Fruit fly (Drosophila melanogaster) whole organism, embryonic: ENCODE results near the gene nbs.

ENCODE experiments used
- BtbVII ChIP-seq: fragments of 200-800 bp; sonication (Bioruptor generic); optimal IDR thresholded peaks from 3 replicates; lab custom pipeline; 2017; ENCODE audit warnings: missing biosample characterization, mild to moderate bottlenecking, missing genetic modification characterization
- CG10267 ChIP-seq: fragments of 200-800 bp; sonication (Bioruptor generic); optimal IDR thresholded peaks from 2 replicates; lab custom pipeline; 2018; ENCODE audit warnings: missing biosample characterization, mild to moderate bottlenecking, missing genetic modification characterization, moderate library complexity
- CG12299 ChIP-seq: fragments of 200-800 bp; sonication (Bioruptor generic); optimal IDR thresholded peaks from 2 replicates; lab custom pipeline; 2018; ENCODE audit warnings: missing biosample characterization, mild to moderate bottlenecking, missing genetic modification characterization
- CG14441 ChIP-seq: fragments of 200-800 bp; sonication (Bioruptor generic); IDR thresholded peaks from 2 replicates; pipeline ENCODE4 v1.3.6; 2022; ENCODE audit warnings: missing biosample characterization, missing genetic modification characterization
- CG15269 ChIP-seq: fragments of 200-800 bp; sonication (Bioruptor generic); optimal IDR thresholded peaks from 2 replicates; lab custom pipeline; 2018; ENCODE audit warnings: missing biosample characterization, mild to moderate bottlenecking, missing genetic modification characterization, moderate library complexity
- CG17186 ChIP-seq: fragments of 200-800 bp; sonication (Bioruptor generic); optimal IDR thresholded peaks from 3 replicates; lab custom pipeline; 2017; ENCODE audit warnings: missing biosample characterization, missing genetic modification reagents, missing genetic modification characterization
- CG30431 ChIP-seq: fragments of 200-800 bp; sonication (Bioruptor generic); optimal IDR thresholded peaks from 2 replicates; lab custom pipeline; 2017; ENCODE audit warnings: missing biosample characterization, missing genetic modification characterization
- CG33213 ChIP-seq: fragments of 200-800 bp; sonication (Bioruptor generic); optimal IDR thresholded peaks from 3 replicates; lab custom pipeline; 2016; ENCODE audit warnings: missing biosample characterization, missing genetic modification characterization
- CG34376 ChIP-seq: fragments of 200-800 bp; sonication (Bioruptor generic); optimal IDR thresholded peaks from 2 replicates; lab custom pipeline; 2018; ENCODE audit warnings: missing biosample characterization, mild to moderate bottlenecking, missing genetic modification characterization
- CG4854 ChIP-seq: fragments of 200-800 bp; sonication (Bioruptor generic); optimal IDR thresholded peaks from 2 replicates; lab custom pipeline; 2016; ENCODE audit warnings: missing biosample characterization, missing genetic modification characterization, inconsistent platforms
- CG6765 ChIP-seq: fragments of 200-800 bp; sonication (Bioruptor generic); optimal IDR thresholded peaks from 3 replicates; lab custom pipeline; 2017; ENCODE audit warnings: missing biosample characterization, mild to moderate bottlenecking, missing genetic modification characterization
- CG6854 ChIP-seq: fragments of 200-800 bp; sonication (Bioruptor generic); optimal IDR thresholded peaks from 3 replicates; lab custom pipeline; 2017; ENCODE audit warnings: missing biosample characterization, mild to moderate bottlenecking, missing genetic modification characterization
- CG7372 ChIP-seq: fragments of 200-800 bp; sonication (Bioruptor generic); IDR thresholded peaks from 2 replicates; pipeline ENCODE4 v1.3.6; 2022; ENCODE audit warnings: missing biosample characterization, missing genetic modification characterization
- CG9727 ChIP-seq: fragments of 200-800 bp; sonication (Bioruptor generic); optimal IDR thresholded peaks from 3 replicates; lab custom pipeline; 2017; ENCODE audit warnings: missing biosample characterization, mild to moderate bottlenecking, missing genetic modification characterization
- Dll ChIP-seq: fragments of 200-800 bp; sonication (Bioruptor generic); IDR thresholded peaks from 4 replicates; pipeline ENCODE4 v1.3.6; 2022; ENCODE audit warnings: missing biosample characterization, missing genetic modification characterization; ENCODE audit not compliant: partially characterized antibody
- E2f2 ChIP-seq: fragments of 200-800 bp; sonication (Bioruptor generic); IDR thresholded peaks from 2 replicates; pipeline ENCODE4 v1.3.6; 2022; ENCODE audit warnings: missing biosample characterization, missing genetic modification characterization
- HLH54F ChIP-seq: fragments of 200-800 bp; sonication (Bioruptor generic); optimal IDR thresholded peaks from 3 replicates; lab custom pipeline; 2016; ENCODE audit warnings: missing biosample characterization, missing genetic modification characterization
- Hr78 ChIP-seq, 2 experiments: fragments of 200-800 bp in 1 of 2; fragments of >200 bp in 1 of 2; sonication (Bioruptor generic) in 1 of 2; optimal IDR thresholded peaks; 2 replicates each; lab custom pipeline; 2017 to 2019; ENCODE audit warnings: missing biosample characterization in 2 of 2, missing genetic modification characterization in 2 of 2, mild to moderate bottlenecking in 1 of 2, moderate library complexity in 1 of 2
- Hsf ChIP-seq: fragments of 200-800 bp; sonication (Bioruptor generic); optimal IDR thresholded peaks from 3 replicates; lab custom pipeline; 2016; ENCODE audit warnings: missing biosample characterization, missing genetic modification characterization
- Kr ChIP-seq: fragments of 200-800 bp; sonication (Bioruptor generic); optimal IDR thresholded peaks from 2 replicates; lab custom pipeline; 2017; ENCODE audit warnings: missing biosample characterization, mild to moderate bottlenecking, missing genetic modification characterization
- Med ChIP-seq: fragments of 200-800 bp; sonication (Bioruptor generic); peaks from one replicate; lab custom pipeline; 2016; ENCODE audit warnings: missing biosample characterization, missing genetic modification characterization, mild to moderate bottlenecking, inconsistent platforms, moderate library complexity
- Oli ChIP-seq: fragments of 200-800 bp; sonication (Bioruptor generic); optimal IDR thresholded peaks from 2 replicates; lab custom pipeline; 2018; ENCODE audit warnings: missing biosample characterization, mild to moderate bottlenecking, missing genetic modification characterization, moderate library complexity
- PHDP ChIP-seq: fragments of 200-800 bp; sonication (Bioruptor generic); optimal IDR thresholded peaks from 3 replicates; lab custom pipeline; 2018; ENCODE audit warnings: missing biosample characterization, mild to moderate bottlenecking, missing genetic modification characterization, moderate library complexity
- Pdp1 ChIP-seq, 2 experiments: fragments of 200-800 bp; sonication (Bioruptor generic); optimal IDR thresholded peaks; 3 replicates each; lab custom pipeline; 2016; ENCODE audit warnings: missing biosample characterization in 2 of 2, missing genetic modification characterization in 2 of 2, mild to moderate bottlenecking in 1 of 2, moderate library complexity in 1 of 2
- Scr ChIP-seq: fragments of 200-800 bp; sonication (Bioruptor generic); IDR thresholded peaks from 2 replicates; pipeline ENCODE4 v1.3.6; 2022; ENCODE audit warnings: missing biosample characterization, missing genetic modification characterization; ENCODE audit not compliant: partially characterized antibody
- Sry-β ChIP-seq: fragments of 200-800 bp; sonication (Bioruptor generic); optimal IDR thresholded peaks from 2 replicates; lab custom pipeline; 2018; ENCODE audit warnings: missing biosample characterization, mild to moderate bottlenecking, missing genetic modification characterization, moderate library complexity
- Xbp1 ChIP-seq: fragments of 200-800 bp; sonication (Bioruptor generic); optimal IDR thresholded peaks from 3 replicates; lab custom pipeline; 2016; ENCODE audit warnings: missing biosample characterization, mild to moderate bottlenecking, missing genetic modification characterization
- ara ChIP-seq: fragments of 200-800 bp; sonication (Bioruptor generic); IDR thresholded peaks from 2 replicates; pipeline ENCODE4 v1.3.6; 2022; ENCODE audit warnings: missing biosample characterization, missing genetic modification characterization
- cwo ChIP-seq: fragments of 200-800 bp; sonication (Bioruptor generic); optimal IDR thresholded peaks from 3 replicates; lab custom pipeline; 2017; ENCODE audit warnings: missing biosample characterization, missing genetic modification characterization, mild to moderate bottlenecking, moderate library complexity, missing genetic modification reagents
- dati ChIP-seq: fragments of 200-800 bp; sonication (Bioruptor generic); IDR thresholded peaks from 2 replicates; pipeline ENCODE4 v1.3.6; 2022; ENCODE audit warnings: missing biosample characterization, missing genetic modification characterization
- dm ChIP-seq: fragments of 200-800 bp; sonication (Bioruptor generic); optimal IDR thresholded peaks from 3 replicates; lab custom pipeline; 2016; ENCODE audit warnings: missing biosample characterization, missing genetic modification characterization
- exex ChIP-seq: fragments of 200-800 bp; sonication (Bioruptor generic); optimal IDR thresholded peaks from 4 replicates; lab custom pipeline; 2018; ENCODE audit warnings: missing biosample characterization, mild to moderate bottlenecking, missing genetic modification characterization, moderate library complexity
- fd3F ChIP-seq: fragments of 200-800 bp; sonication (Bioruptor generic); optimal IDR thresholded peaks from 2 replicates; lab custom pipeline; 2018; ENCODE audit warnings: missing biosample characterization, mild to moderate bottlenecking, missing genetic modification characterization, moderate library complexity
- grn ChIP-seq: fragments of 200-800 bp; sonication (Bioruptor generic); optimal IDR thresholded peaks from 3 replicates; lab custom pipeline; 2017; ENCODE audit warnings: missing biosample characterization, missing genetic modification characterization
- gsb-n ChIP-seq: fragments of 200-800 bp; sonication (Bioruptor generic); optimal IDR thresholded peaks from 3 replicates; lab custom pipeline; 2018; ENCODE audit warnings: missing biosample characterization, mild to moderate bottlenecking, missing genetic modification characterization
- kah ChIP-seq: fragments of 200-800 bp; sonication (Bioruptor generic); optimal IDR thresholded peaks from 2 replicates; lab custom pipeline; 2018; ENCODE audit warnings: missing biosample characterization, mild to moderate bottlenecking, missing genetic modification characterization
- kni ChIP-seq: fragments of 200-800 bp; sonication (Bioruptor generic); optimal IDR thresholded peaks from 3 replicates; lab custom pipeline; 2017; ENCODE audit warnings: mild to moderate bottlenecking, missing biosample characterization, missing genetic modification reagents, missing genetic modification characterization
- lab ChIP-seq: fragments of 200-800 bp; sonication (Bioruptor generic); optimal IDR thresholded peaks from 3 replicates; lab custom pipeline; 2017; ENCODE audit warnings: missing biosample characterization, missing genetic modification characterization, mild to moderate bottlenecking, moderate library complexity, missing genetic modification reagents
- mirr ChIP-seq: fragments of 200-800 bp; sonication (Bioruptor generic); optimal IDR thresholded peaks from 3 replicates; lab custom pipeline; 2018; ENCODE audit warnings: missing biosample characterization, mild to moderate bottlenecking, missing genetic modification characterization
- nerfin-1 ChIP-seq: fragments of 200-800 bp; sonication (Bioruptor generic); optimal IDR thresholded peaks from 3 replicates; lab custom pipeline; 2019; ENCODE audit warnings: missing biosample characterization, mild to moderate bottlenecking, missing genetic modification characterization, moderate library complexity
- nmo ChIP-seq: fragments of 200-800 bp; sonication (Bioruptor generic); optimal IDR thresholded peaks from 2 replicates; lab custom pipeline; 2018; ENCODE audit warnings: missing biosample characterization, mild to moderate bottlenecking, missing genetic modification characterization, moderate library complexity
- pho ChIP-seq: fragments of 200-800 bp; sonication (Bioruptor generic); optimal IDR thresholded peaks from 2 replicates; lab custom pipeline; 2016; ENCODE audit warnings: missing biosample characterization, missing genetic modification characterization
- stc ChIP-seq: fragments of 200-800 bp; sonication (Bioruptor generic); IDR thresholded peaks from 2 replicates; pipeline ENCODE4 v1.3.6; 2022; ENCODE audit warnings: missing biosample characterization, missing genetic modification characterization
- sug ChIP-seq: fragments of 200-800 bp; optimal IDR thresholded peaks from 2 replicates; lab custom pipeline; 2019; ENCODE audit warnings: missing biosample characterization, mild to moderate bottlenecking, missing genetic modification characterization, moderate library complexity
- toy ChIP-seq: fragments of 200-800 bp; sonication (Bioruptor generic); IDR thresholded peaks from 2 replicates; pipeline ENCODE4 v1.3.6; 2022; ENCODE audit warnings: missing biosample characterization, missing genetic modification characterization
- unpg ChIP-seq: fragments of 200-800 bp; sonication (Bioruptor generic); optimal IDR thresholded peaks from 3 replicates; lab custom pipeline; 2018; ENCODE audit warnings: missing biosample characterization, mild to moderate bottlenecking, missing genetic modification characterization, moderate library complexity
- usp ChIP-seq: fragments of >200 bp; optimal IDR thresholded peaks from 2 replicates; lab custom pipeline; 2017; ENCODE audit warnings: missing biosample characterization, missing genetic modification characterization

Gene nbs

DNA sequence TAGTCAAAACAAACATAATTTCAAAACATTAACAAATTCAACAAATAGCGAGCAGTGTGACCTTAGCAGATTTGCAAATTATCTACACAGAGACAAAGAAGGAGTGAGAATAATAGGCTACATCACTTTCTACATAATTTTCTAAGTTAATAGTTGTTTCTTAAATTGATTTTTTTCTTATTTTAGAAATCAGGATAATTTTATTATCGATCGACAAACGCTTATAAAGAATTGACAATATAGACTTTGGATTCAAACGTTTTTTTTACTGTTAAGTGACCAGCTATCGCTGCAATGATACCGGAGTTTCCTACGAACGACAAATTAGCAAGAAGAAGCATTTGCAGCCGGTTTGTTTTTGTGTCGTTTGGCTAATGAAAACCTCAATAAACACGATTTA lies at the start of gene nbs, which contains the start of gene defl (continued):
- TF ChIP-seq Xbp1 (peak; percentile 82), Hr78 (GFP tag; optimal IDR thresholded peaks at IDR 0.05; lab: Kevin White, UChicago) (no peak), usp (no peak), CG10267 (tag; lab: Kevin White, UChicago) (peak; percentile 52), HLH54F (GFP tag; lab: Kevin White, UChicago) (peak; percentile 76), exex (peak; percentile 36), ara (GFP tag; lab: Robert Waterston, UW) (peak; percentile 71; the same call in 1 of the 2 replicates), nerfin-1 (peak; percentile 45), Kr (GFP tag; lab: Kevin White, UChicago) (no peak), kah (no peak), unpg (GFP tag; lab: Kevin White, UChicago) (no peak), CG7372 (GFP tag; lab: Robert Waterston, UW) (peak; percentile 68), dati (GFP tag; lab: Robert Waterston, UW) (no peak), kni (GFP tag; lab: Kevin White, UChicago) (no peak), CG33213 (GFP tag; lab: Kevin White, UChicago) (no peak), E2f2 (GFP tag; lab: Robert Waterston, UW) (peak; percentile 60), Hsf (GFP tag; lab: Kevin White, UChicago) (peak; percentile 74), CG12299 (tag; lab: Kevin White, UChicago) (no peak), CG17186 (GFP tag; lab: Kevin White, UChicago) (no peak), CG4854 (peak; percentile 48), Sry-β (GFP tag; lab: Kevin White, UChicago) (peak; percentile 29), CG14441 (GFP tag; lab: Robert Waterston, UW) (peak; percentile 86), dm (GFP tag; lab: Kevin White, UChicago) (peak; percentile 19), CG9727 (peak; percentile 44), CG34376 (GFP tag; lab: Kevin White, UChicago) (peak; percentile 38), gsb-n (tag; lab: Kevin White, UChicago) (no peak)

- TF ChIP-seq sug (peak; percentile 51), CG15269 (tag; lab: Kevin White, UChicago) (peak; percentile 1), lab (GFP tag; lab: Kevin White, UChicago) (peak; percentile 94), Pdp1 (GFP tag; optimal IDR thresholded peaks at IDR 0.05; lab: Kevin White, UChicago) (peak in 1 of 2 experiments; percentile 46), Oli (tag; lab: Kevin White, UChicago) (no peak), exex (peak; percentile 75), mirr (GFP tag; lab: Kevin White, UChicago) (peak; percentile 53), CG30431 (GFP tag; lab: Kevin White, UChicago) (no peak), cwo (GFP tag; lab: Kevin White, UChicago) (peak; percentile 77), grn (GFP tag; lab: Kevin White, UChicago) (peak; percentile 57)
These were observed 45.4 kb upstream of the nbs start for dm6 chr3L:9768385-9768784.

- TF ChIP-seq Scr (no peak), fd3F (no peak), PHDP (peak; percentile 33), exex (peak; percentile 94), sug (peak; percentile 38), CG6765 (peak; percentile 0), Dll (no peak), stc (GFP tag; lab: Robert Waterston, UW) (no peak), pho (GFP tag; lab: Kevin White, UChicago) (no peak), unpg (GFP tag; lab: Kevin White, UChicago) (peak; percentile 0), BtbVII (GFP tag; lab: Kevin White, UChicago) (no peak), CG6854 (peak; percentile 27), toy (GFP tag; lab: Robert Waterston, UW) (no peak), Med (GFP tag; lab: Kevin White, UChicago) (peak; percentile 40), nmo (no peak)
These were observed 44.8 kb upstream of the nbs start for dm6 chr3L:9767636-9768358.
